Fruit fly (Drosophila melanogaster) whole organism: ENCODE measurements around the gene bnb.

Experiments
- CG8478 ChIP-seq: fragments of >200 bp; optimal IDR thresholded peaks from 2 replicates; lab custom pipeline; 2018; ENCODE audit warnings: inconsistent platforms
- Dll ChIP-seq: fragments of >200 bp; optimal IDR thresholded peaks from 2 replicates; lab custom pipeline; 2017
- EcR ChIP-seq, 2 experiments: fragments of >200 bp; optimal IDR thresholded peaks; 2 replicates each; lab custom pipeline; 2017; ENCODE audit warnings: missing biosample characterization in 2 of 2, missing genetic modification characterization in 2 of 2, missing genetic modification reagents in 2 of 2
- pan ChIP-seq: fragments of >200 bp; optimal IDR thresholded peaks from 2 replicates; lab custom pipeline; 2017
- psq ChIP-seq: fragments of >200 bp; optimal IDR thresholded peaks from 2 replicates; lab custom pipeline; 2017
- usp ChIP-seq: fragments of >200 bp; optimal IDR thresholded peaks from 2 replicates; lab custom pipeline; 2017; ENCODE audit warnings: missing biosample characterization, missing genetic modification characterization, mixed read lengths

Gene bnb

DNA sequence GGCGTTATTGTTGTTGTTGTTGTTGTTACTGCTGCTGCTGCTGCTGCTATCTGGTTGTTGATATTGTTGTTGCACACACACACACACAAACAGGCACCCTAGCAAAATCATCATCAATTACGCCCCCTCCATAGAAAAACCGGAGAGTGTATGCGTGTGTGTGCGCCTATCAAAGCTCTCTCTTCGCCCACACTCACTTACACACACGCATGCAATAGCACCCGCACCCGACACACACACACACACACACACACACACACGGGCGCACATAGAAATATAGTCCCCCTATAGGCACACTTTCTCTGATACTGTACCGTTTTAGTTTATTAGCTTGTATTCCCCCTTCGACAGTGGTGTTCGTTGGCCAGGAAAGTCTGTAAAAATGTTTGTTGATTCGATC is 16.9 kb upstream of the bnb start:
- TF ChIP-seq pan = no peak
- TF ChIP-seq psq (lab: Kevin White, UChicago) = no peak
- no peak for TF ChIP-seq usp (GFP tag; lab: Kevin White, UChicago)
- no peak for TF ChIP-seq CG8478 (lab: Kevin White, UChicago)
- TF ChIP-seq EcR (GFP tag; optimal IDR thresholded peaks at IDR 0.05; lab: Kevin White, UChicago) = no peak
- no peak for TF ChIP-seq Dll (lab: Kevin White, UChicago)

DNA sequence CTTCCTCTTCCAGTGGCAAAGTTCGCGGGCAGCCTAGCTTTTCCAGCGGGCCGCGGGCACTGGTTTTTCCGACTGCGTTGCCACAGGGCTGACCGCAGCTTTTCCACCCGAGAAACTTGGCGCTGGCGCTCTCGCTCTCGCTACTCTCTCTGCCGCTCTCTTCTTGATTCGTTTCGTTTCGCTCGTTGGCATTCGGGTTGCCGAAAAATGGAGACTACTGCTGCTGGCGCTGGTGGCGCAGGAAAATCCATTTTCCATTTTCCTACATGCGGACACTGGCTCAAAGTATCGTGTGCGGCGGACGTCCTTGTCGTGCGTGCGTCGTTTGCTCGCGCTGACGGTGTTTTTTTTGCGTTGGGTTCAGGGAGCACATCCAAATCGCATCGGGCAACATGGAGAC is 15.6 kb upstream of the bnb start, which contains the start of gene CG42450:
TSS of gene CG42450 (plus strand) at position 249 of the 400 bp plus-strand sequence.
- TF ChIP-seq CG8478 (lab: Kevin White, UChicago) (no peak), pan (no peak), usp (GFP tag; lab: Kevin White, UChicago) (no peak), psq (lab: Kevin White, UChicago) (no peak), EcR (GFP tag; optimal IDR thresholded peaks at IDR 0.05; lab: Kevin White, UChicago) (no peak), Dll (lab: Kevin White, UChicago) (no peak)

DNA sequence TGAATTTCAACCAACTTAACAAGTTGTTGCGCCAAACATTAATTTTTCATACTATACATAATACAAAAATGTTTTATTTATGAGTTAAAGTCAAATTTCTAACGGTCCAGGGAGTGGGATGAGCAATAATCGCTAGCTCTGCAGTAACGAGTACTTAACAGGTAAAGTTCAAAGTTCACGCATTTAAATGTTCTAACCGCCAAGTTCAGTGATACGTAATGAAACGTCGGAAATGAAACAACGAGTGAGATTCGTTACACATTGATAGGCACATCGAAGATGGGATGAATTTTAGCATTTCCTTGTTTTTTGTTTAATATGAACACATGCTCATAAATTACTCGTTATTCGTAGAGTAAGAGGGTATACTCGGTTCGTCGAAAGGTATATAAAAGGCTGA is 14.6 kb upstream of the bnb start:
- TF ChIP-seq pan (no peak), EcR (GFP tag; optimal IDR thresholded peaks at IDR 0.05; lab: Kevin White, UChicago) (no peak), Dll (lab: Kevin White, UChicago) (no peak), CG8478 (lab: Kevin White, UChicago) (no peak), psq (lab: Kevin White, UChicago) (no peak), usp (GFP tag; lab: Kevin White, UChicago) (no peak)

DNA sequence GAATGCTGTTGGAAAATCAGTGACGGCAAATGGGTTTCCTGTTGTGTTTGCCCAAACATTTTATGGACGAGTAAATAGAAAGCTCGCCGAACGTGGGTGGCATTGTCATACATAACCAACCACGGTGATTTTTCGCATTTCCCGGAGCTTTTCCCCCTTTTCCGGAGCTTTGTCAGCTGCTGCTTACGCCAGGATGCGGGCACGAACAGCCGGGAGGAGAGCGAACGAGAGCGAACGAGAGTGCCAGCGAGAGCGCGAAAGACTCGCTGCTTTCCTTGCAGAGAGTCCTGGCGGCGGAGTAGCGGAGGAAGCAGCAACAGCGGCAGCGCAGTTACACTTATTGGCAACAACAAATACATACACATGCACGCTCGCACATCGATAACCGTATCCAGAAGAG is 8.9 kb upstream of the bnb start, which contains the start of gene CG7058:
TSS of gene CG7058 (plus strand) at position 330 of the 400 bp plus-strand sequence.
- TF ChIP-seq psq (lab: Kevin White, UChicago) (no peak), Dll (lab: Kevin White, UChicago) (no peak), EcR (GFP tag; optimal IDR thresholded peaks at IDR 0.05; lab: Kevin White, UChicago) (no peak), usp (GFP tag; lab: Kevin White, UChicago) (no peak), CG8478 (lab: Kevin White, UChicago) (no peak), pan (no peak)

DNA sequence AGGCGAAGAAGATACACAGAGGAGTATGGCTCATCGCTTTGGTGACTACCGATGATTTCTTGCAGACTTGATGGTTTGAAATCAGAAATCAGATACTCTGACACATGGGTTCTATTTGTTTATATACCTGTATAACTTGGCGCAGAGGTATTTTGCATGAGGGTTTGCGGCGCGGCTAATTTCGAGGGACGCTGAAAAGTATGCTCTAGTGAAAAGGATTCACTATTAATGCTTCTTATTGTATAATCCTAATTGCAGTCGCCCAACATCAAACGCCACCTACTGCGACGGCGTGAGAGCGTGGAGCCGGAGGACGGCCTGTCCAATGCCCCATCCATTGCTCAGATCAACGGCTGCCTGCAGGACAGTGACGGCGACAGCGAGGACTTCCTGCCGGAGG is 7.5 kb upstream of the bnb start:
- TF ChIP-seq Dll (lab: Kevin White, UChicago) (no peak), pan (no peak), psq (lab: Kevin White, UChicago) (no peak), EcR (GFP tag; optimal IDR thresholded peaks at IDR 0.05; lab: Kevin White, UChicago) (no peak)

DNA sequence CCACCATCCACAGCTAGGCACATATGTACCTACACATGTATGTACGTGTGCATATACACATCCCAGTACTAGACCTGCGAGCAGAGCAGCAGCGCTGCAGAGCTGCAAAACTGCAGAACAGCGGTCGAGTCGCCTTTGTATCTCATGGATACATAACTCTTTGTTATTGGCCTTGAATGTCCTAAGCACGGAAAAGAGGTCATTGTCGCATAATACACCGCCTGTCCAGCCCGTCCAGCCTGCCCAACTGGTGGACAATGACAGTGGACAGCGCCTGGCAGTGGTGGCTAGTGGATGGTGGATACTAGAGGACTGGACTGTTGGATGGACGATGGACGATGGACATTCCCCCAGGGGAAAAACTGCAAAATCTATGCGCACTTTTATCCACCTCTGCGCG is 3.8 kb upstream of the bnb start:
- TF ChIP-seq EcR (GFP tag; optimal IDR thresholded peaks at IDR 0.05; lab: Kevin White, UChicago) (peak in 1 of 2 experiments; percentile 52), CG8478 (lab: Kevin White, UChicago) (no peak)

DNA sequence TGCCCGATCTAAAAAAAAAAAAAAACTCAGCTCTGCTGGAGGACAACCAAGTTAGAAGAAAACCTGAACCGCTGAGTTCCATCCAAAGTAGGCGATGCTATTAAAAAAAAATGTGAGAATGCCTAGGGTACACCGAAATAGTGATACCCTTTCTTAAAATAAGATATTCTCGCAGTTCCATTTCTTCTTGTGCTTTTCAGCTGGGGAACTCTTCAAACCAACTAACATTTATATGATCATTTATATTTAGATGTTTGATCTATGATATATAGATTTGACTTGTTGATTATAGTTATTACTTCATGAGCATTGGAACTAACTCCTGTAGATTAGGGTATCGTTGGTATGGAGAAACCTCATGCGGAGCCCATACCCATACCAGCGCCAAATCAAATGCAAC is 2.7 kb upstream of the bnb start:
- TF ChIP-seq Dll (lab: Kevin White, UChicago) (no peak), pan (no peak), EcR (GFP tag; optimal IDR thresholded peaks at IDR 0.05; lab: Kevin White, UChicago) (no peak), psq (lab: Kevin White, UChicago) (no peak), usp (GFP tag; lab: Kevin White, UChicago) (no peak), CG8478 (lab: Kevin White, UChicago) (no peak)

DNA sequence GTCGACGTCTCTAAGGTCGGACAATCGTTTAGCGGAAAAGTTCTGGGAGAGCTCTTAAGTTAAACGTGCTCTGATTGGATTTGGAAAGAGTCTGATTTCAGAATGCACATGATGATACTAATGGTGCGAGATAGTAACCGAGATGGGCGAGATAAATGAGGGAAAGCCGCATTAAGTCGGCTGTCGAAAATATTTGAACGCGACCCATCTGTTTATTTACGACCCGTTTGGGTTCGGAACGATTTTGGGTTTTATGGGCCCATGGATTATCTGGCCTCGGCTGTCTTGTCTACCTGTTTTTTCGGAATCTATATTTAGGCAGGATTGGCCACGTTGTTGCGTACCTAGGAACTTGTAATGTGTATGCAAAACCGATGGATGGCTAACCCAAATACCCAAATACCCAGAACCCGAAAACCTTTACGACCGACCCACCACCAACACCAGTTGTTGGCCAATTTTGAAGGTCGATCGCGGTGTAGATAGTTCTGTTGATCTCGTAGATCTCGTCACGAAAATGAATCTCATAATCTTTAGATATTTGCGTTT is 1.9 kb upstream of the bnb start:
- TF ChIP-seq EcR (GFP tag; optimal IDR thresholded peaks at IDR 0.05; lab: Kevin White, UChicago) (no peak), pan (no peak), psq (lab: Kevin White, UChicago) (no peak), Dll (lab: Kevin White, UChicago) (no peak), usp (GFP tag; lab: Kevin White, UChicago) (no peak), CG8478 (lab: Kevin White, UChicago) (no peak)

DNA sequence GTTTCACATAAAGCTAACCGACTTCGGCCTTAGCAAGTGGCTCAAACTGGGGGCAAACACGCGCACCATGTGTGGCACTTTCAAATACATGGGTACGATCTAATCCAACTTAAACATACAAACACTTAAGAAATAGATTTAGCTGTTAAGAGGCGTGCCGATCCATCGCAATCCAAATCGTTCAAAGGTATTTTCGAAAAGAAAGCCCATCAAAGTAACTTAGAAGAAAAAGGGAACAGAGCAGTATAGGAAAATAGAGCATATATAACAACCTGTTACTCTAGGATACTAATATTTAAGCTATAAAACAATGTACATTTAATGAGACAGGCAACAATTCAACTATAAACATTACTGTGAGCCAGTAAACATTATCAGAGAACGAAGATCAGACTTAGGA is 6.1 kb downstream of the bnb start, which contains the start of gene Atg101:
TSS of gene Atg101 (plus strand) at position 301 of the 400 bp plus-strand sequence.
- TF ChIP-seq Dll (lab: Kevin White, UChicago) (no peak), pan (no peak), EcR (GFP tag; optimal IDR thresholded peaks at IDR 0.05; lab: Kevin White, UChicago) (no peak), usp (GFP tag; lab: Kevin White, UChicago) (no peak)

DNA sequence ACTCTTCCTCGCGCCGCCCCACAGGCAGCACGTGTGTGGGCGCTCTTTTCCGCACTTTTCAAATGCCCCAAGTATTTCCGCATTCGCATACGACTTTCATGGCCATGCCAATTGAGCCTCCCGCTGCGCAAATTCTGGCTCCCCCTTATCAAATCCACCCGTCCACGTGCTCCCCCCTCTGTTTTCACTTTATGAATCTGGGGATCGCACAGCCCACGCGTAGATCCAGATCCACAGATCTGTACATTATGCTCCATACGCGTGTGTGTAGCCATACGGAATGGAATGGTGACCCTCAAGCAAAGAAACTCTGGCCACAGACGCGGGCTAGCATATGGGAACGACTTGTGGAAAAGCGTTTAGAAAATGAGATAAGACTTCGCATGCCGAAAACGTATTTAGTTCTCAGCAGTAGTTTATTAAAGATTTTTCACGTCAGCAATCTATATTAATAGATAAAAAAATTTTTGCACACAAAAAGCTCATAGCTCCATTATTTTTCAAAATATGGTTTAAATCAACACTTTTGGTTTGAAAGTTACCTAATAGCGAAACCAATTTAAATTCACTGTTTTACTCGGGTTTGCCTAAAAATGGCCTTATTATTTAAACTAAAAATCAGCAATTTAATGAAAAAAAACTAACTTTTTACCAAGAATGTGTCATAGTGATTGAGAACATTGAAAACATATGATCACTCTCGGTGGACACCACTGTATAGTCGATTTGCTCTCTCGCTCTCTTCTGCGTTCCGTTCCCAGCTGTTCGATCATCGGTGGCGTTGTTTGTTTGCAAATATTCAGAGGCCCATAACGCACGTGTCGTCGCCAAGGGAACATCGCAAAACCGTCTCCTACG is 7.9 kb downstream of the bnb start:
- TF ChIP-seq usp (GFP tag; lab: Kevin White, UChicago) (no peak), psq (lab: Kevin White, UChicago) (no peak), EcR (GFP tag; optimal IDR thresholded peaks at IDR 0.05; lab: Kevin White, UChicago) (no peak), pan (no peak), Dll (lab: Kevin White, UChicago) (no peak), CG8478 (lab: Kevin White, UChicago) (no peak)

DNA sequence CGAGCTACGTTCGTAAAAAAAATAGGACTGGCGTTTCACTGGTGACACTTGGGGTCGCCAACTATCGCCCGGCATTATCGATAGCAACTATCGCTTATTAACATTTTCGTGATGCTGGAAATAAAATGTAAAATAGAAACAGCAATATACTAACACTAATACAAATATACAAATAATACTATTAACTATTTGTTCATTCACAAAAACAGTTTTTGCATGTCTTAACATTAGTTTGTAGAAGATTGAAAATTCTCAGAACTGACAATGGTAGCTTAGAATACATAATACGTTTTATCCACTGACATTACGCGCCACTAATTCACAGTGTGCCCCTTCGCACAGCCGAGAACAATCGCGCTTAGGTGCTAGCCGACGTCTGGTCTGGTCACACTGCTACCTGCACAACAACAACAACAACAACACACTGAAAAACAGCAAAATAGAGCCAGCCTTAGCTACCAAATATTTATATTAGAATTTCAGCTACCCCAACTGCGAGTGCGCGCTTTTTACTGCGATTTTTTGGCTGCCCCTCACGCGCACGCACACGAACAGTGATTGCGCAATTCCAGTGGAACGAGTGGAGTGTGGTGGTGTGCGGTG is 9.2 kb downstream of the bnb start, which contains the start of the genes CG6961 and S6KL:
TSS of gene CG6961 (minus strand) at position 68 of the 603 bp plus-strand sequence.
TSS of gene S6KL (plus strand) at position 322 of the 603 bp plus-strand sequence.
- TF ChIP-seq EcR (GFP tag; optimal IDR thresholded peaks at IDR 0.05; lab: Kevin White, UChicago) = no peak
- TF ChIP-seq usp (GFP tag; lab: Kevin White, UChicago) = no peak
- no peak for TF ChIP-seq Dll (lab: Kevin White, UChicago)
- no peak for TF ChIP-seq CG8478 (lab: Kevin White, UChicago)
- TF ChIP-seq pan = no peak
- no peak for TF ChIP-seq psq (lab: Kevin White, UChicago)
